Fruit fly (Drosophila melanogaster) whole organism, embryonic: ENCODE results near the gene PH4alphaNE3.

Experiments used
- Ada2b ChIP-seq: fragments of 200-800 bp; sonication (Bioruptor generic); IDR thresholded peaks from 2 replicates; pipeline ENCODE4 v1.3.6; 2022; ENCODE audit warnings: missing biosample characterization, missing genetic modification characterization
- Awh ChIP-seq: fragments of 200-800 bp; sonication (Bioruptor generic); IDR thresholded peaks from 2 replicates; pipeline ENCODE4, ENCODE4 v1.3.6; 2022; ENCODE audit warnings: missing biosample characterization, missing genetic modification characterization
- C15 ChIP-seq: fragments of 200-800 bp; sonication (Bioruptor generic); IDR thresholded peaks from 3 replicates; pipeline ENCODE4 v1.3.6; 2022; ENCODE audit warnings: missing biosample characterization, missing genetic modification characterization
- CG11085 ChIP-seq: fragments of 200-800 bp; sonication (Bioruptor generic); IDR thresholded peaks from 2 replicates; pipeline ENCODE4 v1.3.6; 2022; ENCODE audit warnings: missing biosample characterization, missing genetic modification characterization
- CG13296 ChIP-seq: fragments of 200-800 bp; sonication (Bioruptor generic); optimal IDR thresholded peaks from 3 replicates; lab custom pipeline; 2018; ENCODE audit warnings: missing biosample characterization, mild to moderate bottlenecking, missing genetic modification characterization
- CG14710 ChIP-seq: fragments of 200-800 bp; sonication (Bioruptor generic); optimal IDR thresholded peaks from 3 replicates; lab custom pipeline; 2019; ENCODE audit warnings: missing biosample characterization, mild to moderate bottlenecking, missing genetic modification characterization, moderate library complexity
- CG15073 ChIP-seq: fragments of 200-800 bp; sonication (Bioruptor generic); optimal IDR thresholded peaks from 2 replicates; lab custom pipeline; 2016; ENCODE audit warnings: missing biosample characterization, missing genetic modification characterization
- CG15269 ChIP-seq: fragments of 200-800 bp; sonication (Bioruptor generic); optimal IDR thresholded peaks from 2 replicates; lab custom pipeline; 2018; ENCODE audit warnings: missing biosample characterization, mild to moderate bottlenecking, missing genetic modification characterization, moderate library complexity
- CG17359 ChIP-seq: fragments of 200-800 bp; sonication (Bioruptor generic); optimal IDR thresholded peaks from 3 replicates; lab custom pipeline; 2018; ENCODE audit warnings: missing biosample characterization, mild to moderate bottlenecking, missing genetic modification characterization, moderate library complexity
- CG1792 ChIP-seq: fragments of 200-800 bp; sonication (Bioruptor generic); optimal IDR thresholded peaks from 2 replicates; lab custom pipeline; 2016; ENCODE audit warnings: missing biosample characterization, missing genetic modification characterization
- CG18262 ChIP-seq: fragments of 200-800 bp; optimal IDR thresholded peaks from 3 replicates; lab custom pipeline; 2019; ENCODE audit warnings: missing biosample characterization, mild to moderate bottlenecking, missing genetic modification characterization, moderate library complexity
- CG30020 ChIP-seq: fragments of 200-800 bp; optimal IDR thresholded peaks from 2 replicates; lab custom pipeline; 2019; ENCODE audit warnings: missing biosample characterization, mild to moderate bottlenecking, missing genetic modification characterization, moderate library complexity
- CG4730 ChIP-seq: fragments of 200-800 bp; sonication (Bioruptor generic); IDR thresholded peaks from 2 replicates; pipeline ENCODE4 v1.3.6; 2022; ENCODE audit warnings: missing biosample characterization, missing genetic modification characterization
- CG4820 ChIP-seq: fragments of 200-800 bp; sonication (Bioruptor generic); optimal IDR thresholded peaks from 3 replicates; lab custom pipeline; 2016; ENCODE audit warnings: missing biosample characterization, missing genetic modification characterization
- CG6765 ChIP-seq: fragments of 200-800 bp; sonication (Bioruptor generic); optimal IDR thresholded peaks from 3 replicates; lab custom pipeline; 2017; ENCODE audit warnings: missing biosample characterization, mild to moderate bottlenecking, missing genetic modification characterization
- CG6791 ChIP-seq: fragments of 200-800 bp; sonication (Bioruptor generic); IDR thresholded peaks from 3 replicates; pipeline ENCODE4 v1.3.6; 2022; ENCODE audit warnings: missing biosample characterization, missing genetic modification characterization; ENCODE audit not compliant: partially characterized antibody
- CG6854 ChIP-seq: fragments of 200-800 bp; sonication (Bioruptor generic); optimal IDR thresholded peaks from 3 replicates; lab custom pipeline; 2017; ENCODE audit warnings: missing biosample characterization, mild to moderate bottlenecking, missing genetic modification characterization
- CG8089 ChIP-seq: fragments of 200-800 bp; sonication (Bioruptor generic); optimal IDR thresholded peaks from 3 replicates; lab custom pipeline; 2016; ENCODE audit warnings: missing biosample characterization, missing genetic modification characterization
- CG8944 ChIP-seq: fragments of 200-800 bp; sonication (Bioruptor generic); optimal IDR thresholded peaks from 3 replicates; lab custom pipeline; 2016; ENCODE audit warnings: missing biosample characterization, missing genetic modification characterization
- CoRest ChIP-seq: fragments of 200-800 bp; sonication (Bioruptor generic); optimal IDR thresholded peaks from 3 replicates; lab custom pipeline; 2018; ENCODE audit warnings: missing biosample characterization, mild to moderate bottlenecking, missing genetic modification characterization, moderate library complexity
- Dfd ChIP-seq, 2 experiments: fragments of >200 bp; optimal IDR thresholded peaks; 2 replicates each; lab custom pipeline; 2017; ENCODE audit warnings: missing biosample characterization in 2 of 2, missing genetic modification characterization in 2 of 2
- Dip3 ChIP-seq: fragments of 200-800 bp; sonication (Bioruptor generic); optimal IDR thresholded peaks from 3 replicates; lab custom pipeline; 2016; ENCODE audit warnings: missing biosample characterization, missing genetic modification characterization
- Doc3 ChIP-seq: fragments of 200-800 bp; sonication (Bioruptor generic); IDR thresholded peaks from 3 replicates; pipeline ENCODE4 v1.3.6; 2022; ENCODE audit warnings: missing biosample characterization, missing genetic modification characterization; ENCODE audit not compliant: partially characterized antibody
- Dp ChIP-seq: fragments of 200-800 bp; sonication (Bioruptor generic); optimal IDR thresholded peaks from 2 replicates; lab custom pipeline; 2018; ENCODE audit warnings: missing biosample characterization, mild to moderate bottlenecking, missing genetic modification characterization, moderate library complexity
- ERR ChIP-seq: fragments of 200-800 bp; sonication (Bioruptor generic); optimal IDR thresholded peaks from 2 replicates; lab custom pipeline; 2016; ENCODE audit warnings: missing biosample characterization, missing genetic modification characterization
- GATAe ChIP-seq: fragments of 200-800 bp; sonication (Bioruptor generic); conservative IDR thresholded peaks from 2 replicates; pipeline ENCODE4 v1.3.6; 2022; ENCODE audit warnings: missing biosample characterization, missing genetic modification characterization
- Lim3 ChIP-seq: fragments of 200-800 bp; sonication (Bioruptor generic); IDR thresholded peaks from 2 replicates; pipeline ENCODE4 v1.3.6; 2022; ENCODE audit warnings: missing biosample characterization, missing genetic modification characterization
- Oli ChIP-seq: fragments of 200-800 bp; sonication (Bioruptor generic); optimal IDR thresholded peaks from 2 replicates; lab custom pipeline; 2018; ENCODE audit warnings: missing biosample characterization, mild to moderate bottlenecking, missing genetic modification characterization, moderate library complexity
- Spps ChIP-seq: fragments of 200-800 bp; sonication (Bioruptor generic); optimal IDR thresholded peaks from 2 replicates; lab custom pipeline; 2018; ENCODE audit warnings: missing biosample characterization, mild to moderate bottlenecking, missing genetic modification characterization
- Ssrp ChIP-seq: fragments of 200-800 bp; sonication (Bioruptor generic); optimal IDR thresholded peaks from 2 replicates; lab custom pipeline; 2018; ENCODE audit warnings: missing biosample characterization, mild to moderate bottlenecking, missing genetic modification characterization, moderate library complexity
- Usf ChIP-seq: fragments of 200-800 bp; sonication (Bioruptor generic); optimal IDR thresholded peaks from 2 replicates; lab custom pipeline; 2017; ENCODE audit warnings: missing genotype, missing biosample characterization, missing genetic modification characterization
- az2 ChIP-seq: fragments of 200-800 bp; sonication (Bioruptor generic); optimal IDR thresholded peaks from 3 replicates; lab custom pipeline; 2016; ENCODE audit warnings: missing biosample characterization, missing genetic modification characterization
- bab2 ChIP-seq: fragments of 200-800 bp; sonication (Bioruptor generic); optimal IDR thresholded peaks from 2 replicates; lab custom pipeline; 2016; ENCODE audit warnings: missing biosample characterization, missing genetic modification characterization
- caup ChIP-seq: fragments of 200-800 bp; sonication (Bioruptor generic); optimal IDR thresholded peaks from 3 replicates; lab custom pipeline; 2017; ENCODE audit warnings: missing biosample characterization, mild to moderate bottlenecking, missing genetic modification characterization, moderate library complexity; ENCODE audit not compliant: severe bottlenecking
- crp ChIP-seq, 2 experiments: fragments of 200-800 bp; sonication (Bioruptor generic); optimal IDR thresholded peaks; 2 replicates in 1 of 2; 3 replicates in 1 of 2; lab custom pipeline; 2017; ENCODE audit warnings: missing biosample characterization in 2 of 2, missing genetic modification characterization in 2 of 2, mild to moderate bottlenecking in 1 of 2, moderate library complexity in 1 of 2
- dati ChIP-seq: fragments of 200-800 bp; sonication (Bioruptor generic); IDR thresholded peaks from 2 replicates; pipeline ENCODE4 v1.3.6; 2022; ENCODE audit warnings: missing biosample characterization, missing genetic modification characterization
- dpn ChIP-seq, 2 experiments: fragments of 200-800 bp; sonication (Bioruptor generic); optimal IDR thresholded peaks; 3 replicates each; lab custom pipeline; 2016; ENCODE audit warnings: missing biosample characterization in 2 of 2, missing genetic modification characterization in 2 of 2
- esg ChIP-seq: fragments of 200-800 bp; sonication (Bioruptor generic); conservative IDR thresholded peaks from 2 replicates; pipeline ENCODE4 v1.3.6; 2022; ENCODE audit warnings: missing biosample characterization, missing genetic modification characterization
- exex ChIP-seq: fragments of 200-800 bp; sonication (Bioruptor generic); optimal IDR thresholded peaks from 4 replicates; lab custom pipeline; 2018; ENCODE audit warnings: missing biosample characterization, mild to moderate bottlenecking, missing genetic modification characterization, moderate library complexity
- gce ChIP-seq: fragments of 200-800 bp; sonication (Bioruptor generic); IDR thresholded peaks from 3 replicates; pipeline ENCODE4 v1.3.6; 2022; ENCODE audit warnings: missing biosample characterization, missing genetic modification characterization
- hth ChIP-seq: fragments of >200 bp; optimal IDR thresholded peaks from 2 replicates; lab custom pipeline; 2017; ENCODE audit warnings: inconsistent platforms
- ind ChIP-seq: fragments of 200-800 bp; sonication (Bioruptor generic); optimal IDR thresholded peaks from 3 replicates; lab custom pipeline; 2016; ENCODE audit warnings: missing biosample characterization, missing genetic modification characterization
- onecut ChIP-seq: fragments of 200-800 bp; sonication (Bioruptor generic); IDR thresholded peaks from 2 replicates; pipeline ENCODE4 v1.3.6; 2022; ENCODE audit warnings: missing biosample characterization, missing genetic modification characterization
- rib ChIP-seq: fragments of 200-800 bp; sonication (Bioruptor generic); IDR thresholded peaks from 2 replicates; pipeline ENCODE4 v1.3.6; 2022; ENCODE audit warnings: missing biosample characterization, missing genetic modification characterization
- slbo ChIP-seq: fragments of 200-800 bp; sonication (Bioruptor generic); IDR thresholded peaks from 2 replicates; pipeline ENCODE4 v1.3.6; 2022; ENCODE audit warnings: missing biosample characterization, missing genetic modification characterization
- slou ChIP-seq: fragments of 200-800 bp; sonication (Bioruptor generic); optimal IDR thresholded peaks from 3 replicates; lab custom pipeline; 2016; ENCODE audit warnings: missing biosample characterization, missing genetic modification characterization
- sna ChIP-seq: fragments of 200-800 bp; sonication (Bioruptor generic); IDR thresholded peaks from 2 replicates; pipeline ENCODE4 v1.3.6; 2022; ENCODE audit warnings: missing biosample characterization, missing genetic modification characterization; ENCODE audit not compliant: partially characterized antibody
- trem ChIP-seq: fragments of 200-800 bp; optimal IDR thresholded peaks from 3 replicates; lab custom pipeline; 2019; ENCODE audit warnings: missing biosample characterization, mild to moderate bottlenecking, missing genetic modification characterization, moderate library complexity
- twi ChIP-seq: fragments of 200-800 bp; optimal IDR thresholded peaks from 2 replicates; lab custom pipeline; 2019; ENCODE audit warnings: missing biosample characterization, mild to moderate bottlenecking, missing genetic modification characterization, moderate library complexity
- zfh1 ChIP-seq: fragments of 200-800 bp; sonication (Bioruptor generic); IDR thresholded peaks from 3 replicates; pipeline ENCODE4 v1.3.6; 2022; ENCODE audit warnings: missing biosample characterization, missing genetic modification characterization

PH4alphaNE3 gene

DNA sequence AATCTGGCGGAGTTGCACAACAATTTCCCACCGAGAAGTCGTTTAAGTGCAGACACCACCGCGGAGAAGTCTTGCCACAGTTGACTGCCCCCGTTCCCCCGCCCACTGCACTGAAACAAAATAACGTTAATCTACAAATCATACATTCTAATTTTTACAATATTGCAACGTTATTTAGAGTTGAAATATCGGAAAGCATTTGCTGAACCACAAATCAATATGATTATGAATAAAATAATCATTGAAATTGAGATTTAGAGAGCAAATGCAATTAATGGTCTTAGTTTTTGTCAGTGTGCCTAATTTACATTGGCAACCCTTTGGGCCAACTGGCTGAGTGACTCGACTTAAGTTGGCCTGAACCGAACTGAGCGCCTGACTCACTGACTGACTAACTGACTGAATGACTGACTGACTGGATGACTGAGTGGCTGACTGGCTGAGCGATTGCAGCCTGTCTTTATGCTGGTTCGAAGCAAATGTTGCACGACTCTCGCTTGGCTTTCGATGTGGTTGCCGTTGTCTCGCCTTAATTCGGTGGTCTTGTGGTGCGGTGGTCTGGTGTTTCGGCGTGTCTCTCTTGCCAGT is 33.3 kb upstream of the PH4alphaNE3 start (continued):
- TF ChIP-seq Ssrp (tag; lab: Kevin White, UChicago) (peak; percentile 84), Dfd (GFP tag; optimal IDR thresholded peaks at IDR 0.05; lab: Kevin White, UChicago) (no peak), CoRest (tag; lab: Kevin White, UChicago) (peak; percentile 81), Ada2b (GFP tag; lab: Robert Waterston, UW) (peak; percentile 84), CG17359 (peak; percentile 91), Doc3 (GFP tag; lab: Robert Waterston, UW) (no peak), CG18262 (peak; percentile 86), crp (GFP tag; optimal IDR thresholded peaks at IDR 0.05; lab: Kevin White, UChicago) (peak in 1 of 2 experiments; percentile 19), CG6765 (GFP tag; lab: Kevin White, UChicago) (no peak), C15 (GFP tag; lab: Robert Waterston, UW) (0 out of 3 replicates have a peak, but pooled peaks have one; percentile 48), hth (lab: Kevin White, UChicago) (no peak), CG14710 (tag; lab: Kevin White, UChicago) (peak; percentile 82), CG30020 (tag; lab: Kevin White, UChicago) (no peak), rib (GFP tag; lab: Robert Waterston, UW) (0 out of 2 replicates have a peak, but pooled peaks have one; percentile 11), bab2 (GFP tag; lab: Kevin White, UChicago) (peak; percentile 57), CG15269 (peak; percentile 86), CG6791 (GFP tag; lab: Robert Waterston, UW) (no peak), Oli (tag; lab: Kevin White, UChicago) (peak; percentile 87), Usf (GFP tag; lab: Kevin White, UChicago) (no peak), CG1792 (GFP tag; lab: Kevin White, UChicago) (peak; percentile 47), Awh (GFP tag; lab: Robert Waterston, UW) (peak; percentile 75), Lim3 (GFP tag; lab: Robert Waterston, UW) (peak; percentile 49), esg (GFP tag; lab: Robert Waterston, UW) (peak; percentile 90), onecut (peak; percentile 77), gce (GFP tag; lab: Robert Waterston, UW) (peak; percentile 74; the same call in 2 of the 3 replicates), dati (peak; percentile 51; the same call in 1 of the 2 replicates), CG6854 (GFP tag; lab: Kevin White, UChicago) (peak; percentile 59), ERR (GFP tag; lab: Kevin White, UChicago) (peak; percentile 45), CG8089 (GFP tag; lab: Kevin White, UChicago) (peak; percentile 51), CG11085 (GFP tag; lab: Robert Waterston, UW) (no peak), Spps (tag; lab: Kevin White, UChicago) (peak; percentile 71), CG15073 (peak; percentile 1), Dp (no peak), caup (peak; percentile 59), CG13296 (peak; percentile 57), zfh1 (GFP tag; lab: Robert Waterston, UW) (peak; percentile 84), CG4820 (GFP tag; lab: Kevin White, UChicago) (peak; percentile 75), trem (peak; percentile 62), dpn (GFP tag; optimal IDR thresholded peaks at IDR 0.05; lab: Kevin White, UChicago) (peak; percentile 67 to 76), slbo (GFP tag; lab: Robert Waterston, UW) (peak; percentile 65), twi (tag; lab: Kevin White, UChicago) (no peak), az2 (GFP tag; lab: Kevin White, UChicago) (peak; percentile 81), GATAe (GFP tag; lab: Robert Waterston, UW) (no peak), exex (tag; lab: Kevin White, UChicago) (peak; percentile 5), slou (GFP tag; lab: Kevin White, UChicago) (no peak), CG8944 (GFP tag; lab: Kevin White, UChicago) (peak; percentile 72), CG4730 (GFP tag; lab: Robert Waterston, UW) (peak; percentile 64), Dip3 (GFP tag; lab: Kevin White, UChicago) (no peak), sna (no peak), ind (GFP tag; lab: Kevin White, UChicago) (peak; percentile 74)
